Worm (Caenorhabditis elegans): ENCODE data around the gene T09F5.1.
A peak's percentile ranks its signal among the peaks of the same experiment; 100 is the strongest.

The T09F5.1 gene

ce11 chrV:15181899-15182298, 33.0 kb downstream of the T09F5.1 start:
- no peak for TF ChIP-seq nhr-76 (tag; optimal IDR thresholded peaks at IDR 0.05)
- TF ChIP-seq mep-1 (tag; optimal IDR thresholded peaks at IDR 0.05): no peak
- TF ChIP-seq unc-62 (GFP tag; optimal IDR thresholded peaks at IDR 0.05): no peak
- no peak for TF ChIP-seq snpc-4 (tag; optimal IDR thresholded peaks at IDR 0.05)
- TF ChIP-seq lsy-2 (tag; optimal IDR thresholded peaks at IDR 0.05): no peak
- TF ChIP-seq nhr-2 (tag; optimal IDR thresholded peaks at IDR 0.05): no peak
- no peak for TF ChIP-seq unc-120 (tag; optimal IDR thresholded peaks at IDR 0.05; ENCODE audit: poor library complexity, severe bottlenecking)
- TF ChIP-seq mab-5 (tag; optimal IDR thresholded peaks at IDR 0.05): no peak
- no peak for TF ChIP-seq sptf-1 (tag; optimal IDR thresholded peaks at IDR 0.05)
- no peak for TF ChIP-seq ham-2 (GFP tag; optimal IDR thresholded peaks at IDR 0.05)
- TF ChIP-seq sem-2 (GFP tag; optimal IDR thresholded peaks at IDR 0.05): no peak

ce11 chrV:15182407-15182806, 33.5 kb downstream of the T09F5.1 start, which contains the start of gene fbxa-84:
Gene fbxa-84 (plus strand): TSS chrV:15182440.
- no peak for TF ChIP-seq nhr-2 (tag; optimal IDR thresholded peaks at IDR 0.05)
- TF ChIP-seq snpc-4 (tag; optimal IDR thresholded peaks at IDR 0.05): no peak
- TF ChIP-seq unc-120 (tag; optimal IDR thresholded peaks at IDR 0.05; ENCODE audit: poor library complexity, severe bottlenecking): no peak
- no peak for TF ChIP-seq nhr-76 (tag; optimal IDR thresholded peaks at IDR 0.05)
- TF ChIP-seq nhr-12 (tag; optimal IDR thresholded peaks at IDR 0.05): no peak
- no peak for TF ChIP-seq ceh-83 (GFP tag; optimal IDR thresholded peaks at IDR 0.05)
- TF ChIP-seq lin-32 (GFP tag; optimal IDR thresholded peaks at IDR 0.05): no peak
- no peak for TF ChIP-seq ztf-11 (tag; optimal IDR thresholded peaks at IDR 0.05)
- TF ChIP-seq lsy-2 (tag; optimal IDR thresholded peaks at IDR 0.05): no peak
- TF ChIP-seq ham-2 (GFP tag; optimal IDR thresholded peaks at IDR 0.05): no peak
- TF ChIP-seq elt-1 (tag; optimal IDR thresholded peaks at IDR 0.05; ENCODE audit: borderline replicate concordance, insufficient read depth): no peak
- TF ChIP-seq tbx-8 (GFP tag; optimal IDR thresholded peaks at IDR 0.05): no peak
- no peak for TF ChIP-seq nhr-28 (tag; optimal IDR thresholded peaks at IDR 0.05)
- TF ChIP-seq mep-1 (tag; optimal IDR thresholded peaks at IDR 0.05): no peak
- TF ChIP-seq unc-62 (GFP tag; optimal IDR thresholded peaks at IDR 0.05): no peak
- no peak for TF ChIP-seq sem-2 (GFP tag; optimal IDR thresholded peaks at IDR 0.05)
- TF ChIP-seq mls-2 (tag; optimal IDR thresholded peaks at IDR 0.05): no peak

- TF ChIP-seq sem-2 (GFP tag; optimal IDR thresholded peaks at IDR 0.05) (no peak), nhr-28 (tag; optimal IDR thresholded peaks at IDR 0.05) (no peak), zip-8 (tag; optimal IDR thresholded peaks at IDR 0.05) (no peak), mls-2 (tag; optimal IDR thresholded peaks at IDR 0.05) (no peak), ceh-39 (tag; optimal IDR thresholded peaks at IDR 0.05) (no peak)
Observed at ce11 chrV:15184097-15185040, 35.5 kb downstream of the T09F5.1 start, which contains the start of gene Y75B12B.1. Gene Y75B12B.1 (plus strand): TSS chrV:15184699.

- TF ChIP-seq ham-2 (GFP tag; optimal IDR thresholded peaks at IDR 0.05): no peak
- TF ChIP-seq mls-2 (tag; optimal IDR thresholded peaks at IDR 0.05): no peak
- no peak for TF ChIP-seq lsy-2 (tag; optimal IDR thresholded peaks at IDR 0.05)
- TF ChIP-seq mab-5 (tag; optimal IDR thresholded peaks at IDR 0.05): no peak
- TF ChIP-seq tbx-8 (GFP tag; optimal IDR thresholded peaks at IDR 0.05): no peak
Observed at ce11 chrV:15186259-15186927, 37.5 kb downstream of the T09F5.1 start, which contains the start of gene Y75B12B.3. Gene Y75B12B.3 (minus strand): TSS chrV:15186279.

- TF ChIP-seq elt-3 (tag; optimal IDR thresholded peaks at IDR 0.05) (no peak), pha-4 (tag; optimal IDR thresholded peaks at IDR 0.05) (peak; percentile 92), nhr-237 (tag; optimal IDR thresholded peaks at IDR 0.05) (peak; percentile 1), tbx-8 (GFP tag; optimal IDR thresholded peaks at IDR 0.05) (no peak), mls-2 (tag; optimal IDR thresholded peaks at IDR 0.05) (no peak), nhr-12 (tag; optimal IDR thresholded peaks at IDR 0.05) (no peak), lsy-2 (tag; optimal IDR thresholded peaks at IDR 0.05) (peak; percentile 54), elt-1 (tag; optimal IDR thresholded peaks at IDR 0.05; ENCODE audit: borderline replicate concordance, insufficient read depth) (no peak), nhr-28 (tag; optimal IDR thresholded peaks at IDR 0.05) (no peak), unc-120 (tag; optimal IDR thresholded peaks at IDR 0.05; ENCODE audit: poor library complexity, severe bottlenecking) (peak; percentile 27), sem-2 (GFP tag; optimal IDR thresholded peaks at IDR 0.05) (no peak), mab-5 (tag; optimal IDR thresholded peaks at IDR 0.05) (no peak), drap-1 (GFP tag; optimal IDR thresholded peaks at IDR 0.05) (peak; percentile 22), ceh-83 (GFP tag; optimal IDR thresholded peaks at IDR 0.05) (no peak), hlh-1 (tag; optimal IDR thresholded peaks at IDR 0.05) (no peak), ham-2 (GFP tag; optimal IDR thresholded peaks at IDR 0.05) (no peak), ceh-39 (tag; optimal IDR thresholded peaks at IDR 0.05) (no peak), cnd-1 (tag; optimal IDR thresholded peaks at IDR 0.05) (no peak), ces-1 (GFP tag; optimal IDR thresholded peaks at IDR 0.05) (peak; percentile 68), mep-1 (tag; optimal IDR thresholded peaks at IDR 0.05) (peak; percentile 56), unc-62 (GFP tag; optimal IDR thresholded peaks at IDR 0.05) (no peak), lin-32 (GFP tag; optimal IDR thresholded peaks at IDR 0.05) (no peak), blmp-1 (tag; optimal IDR thresholded peaks at IDR 0.05) (peak; percentile 13), ceh-43 (GFP tag; optimal IDR thresholded peaks at IDR 0.05) (no peak), ztf-11 (tag; optimal IDR thresholded peaks at IDR 0.05) (no peak), M03D4.4 (tag; optimal IDR thresholded peaks at IDR 0.05) (no peak), unc-39 (tag; optimal IDR thresholded peaks at IDR 0.05) (no peak), nhr-76 (tag; optimal IDR thresholded peaks at IDR 0.05) (no peak)
Observed at ce11 chrV:15187083-15188057, 38.5 kb downstream of the T09F5.1 start, which contains the start of the genes cyn-7 and bath-36. Gene cyn-7 (minus strand): TSS chrV:15187378. Gene bath-36 (plus strand): TSS chrV:15187888.
